Worm (Caenorhabditis elegans) whole organism, mixed stage, embryonic: ENCODE results near the gene tric-1B.1.

ENCODE experiments used
- M03D4.4 ChIP-seq: sonication (generic microtip); optimal IDR thresholded peaks from 2 replicates; lab custom pipeline; 2017; ENCODE audit warnings: mild to moderate bottlenecking, missing genetic modification characterization, missing compliant biosample characterization
- bed-3 ChIP-seq: fragments of 200-800 bp; sonication (Bioruptor generic); optimal IDR thresholded peaks from 3 replicates; lab custom pipeline; 2018; ENCODE audit warnings: mild to moderate bottlenecking, missing genetic modification characterization, moderate library complexity, missing compliant biosample characterization
- blmp-1 ChIP-seq: fragments of 150-350 bp; optimal IDR thresholded peaks from 2 replicates; lab custom pipeline; 2014; ENCODE audit warnings: missing biosample characterization, missing genetic modification characterization
- ceh-39 ChIP-seq: fragments of 150-350 bp; optimal IDR thresholded peaks from 2 replicates; lab custom pipeline; 2014; ENCODE audit warnings: missing biosample characterization, missing genetic modification characterization
- ceh-43 ChIP-seq: fragments of 200-800 bp; sonication (Bioruptor generic); optimal IDR thresholded peaks from 2 replicates; lab custom pipeline; 2018; ENCODE audit warnings: mild to moderate bottlenecking, missing genetic modification characterization, moderate library complexity, missing compliant biosample characterization
- ceh-83 ChIP-seq: fragments of 200-800 bp; sonication (Bioruptor generic); optimal IDR thresholded peaks from 2 replicates; lab custom pipeline; 2018; ENCODE audit warnings: mild to moderate bottlenecking, missing genetic modification characterization, missing compliant biosample characterization
- ces-1 ChIP-seq: fragments of 150-350 bp; optimal IDR thresholded peaks from 2 replicates; lab custom pipeline; 2014; ENCODE audit warnings: missing biosample characterization, missing genetic modification reagents, missing genetic modification characterization
- cnd-1 ChIP-seq: fragments of 200-800 bp; sonication (Bioruptor generic); optimal IDR thresholded peaks from 2 replicates; lab custom pipeline; 2018; ENCODE audit warnings: mild to moderate bottlenecking, missing genetic modification characterization, missing compliant biosample characterization
- drap-1 ChIP-seq: fragments of 200-800 bp; sonication (Bioruptor generic); optimal IDR thresholded peaks from 3 replicates; lab custom pipeline; 2018; ENCODE audit warnings: mild to moderate bottlenecking, missing genetic modification characterization, missing compliant biosample characterization
- elt-1 ChIP-seq: sonication (generic microtip); optimal IDR thresholded peaks from 2 replicates; lab custom pipeline; 2017; ENCODE audit warnings: missing genetic modification characterization, mild to moderate bottlenecking, missing compliant biosample characterization, antibody characterized with exemption, moderate library complexity, borderline replicate concordance; ENCODE audit not compliant: insufficient read depth
- elt-3 ChIP-seq: fragments of 150-350 bp; optimal IDR thresholded peaks from 2 replicates; lab custom pipeline; 2014; ENCODE audit warnings: missing biosample characterization, missing genetic modification characterization
- flh-1 ChIP-seq: fragments of 200-800 bp; sonication (Bioruptor generic); optimal IDR thresholded peaks from 2 replicates; lab custom pipeline; 2018; ENCODE audit warnings: mild to moderate bottlenecking, missing genetic modification characterization, moderate library complexity, missing compliant biosample characterization
- ham-2 ChIP-seq: fragments of 200-800 bp; sonication (Bioruptor generic); optimal IDR thresholded peaks from 2 replicates; lab custom pipeline; 2018; ENCODE audit warnings: mild to moderate bottlenecking, missing genetic modification characterization, missing compliant biosample characterization
- hlh-1 ChIP-seq: fragments of 150-350 bp; optimal IDR thresholded peaks from 2 replicates; lab custom pipeline; 2014; ENCODE audit warnings: missing biosample characterization, missing genetic modification reagents, missing genetic modification characterization
- lin-13 ChIP-seq: fragments of 150-350 bp; optimal IDR thresholded peaks from 2 replicates; lab custom pipeline; 2014; ENCODE audit warnings: missing biosample characterization, missing genetic modification characterization
- lin-32 ChIP-seq: fragments of 200-800 bp; sonication (Bioruptor generic); optimal IDR thresholded peaks from 2 replicates; lab custom pipeline; 2018; ENCODE audit warnings: mild to moderate bottlenecking, missing genetic modification characterization, missing compliant biosample characterization
- lsy-2 ChIP-seq: fragments of 150-350 bp; optimal IDR thresholded peaks from 2 replicates; lab custom pipeline; 2014; ENCODE audit warnings: missing biosample characterization, missing genetic modification characterization
- mab-5 ChIP-seq: fragments of 150-350 bp; optimal IDR thresholded peaks from 2 replicates; lab custom pipeline; 2014; ENCODE audit warnings: missing biosample characterization, missing genetic modification characterization
- mep-1 ChIP-seq: fragments of 150-350 bp; optimal IDR thresholded peaks from 2 replicates; lab custom pipeline; 2017; ENCODE audit warnings: missing biosample characterization, missing genetic modification reagents, missing genetic modification characterization, inconsistent platforms
- mls-2 ChIP-seq: sonication (generic microtip); optimal IDR thresholded peaks from 2 replicates; lab custom pipeline; 2016; ENCODE audit warnings: mild to moderate bottlenecking, missing genetic modification characterization, moderate library complexity, missing compliant biosample characterization
- nhr-2 ChIP-seq: fragments of 150-350 bp; optimal IDR thresholded peaks from 2 replicates; lab custom pipeline; 2014; ENCODE audit warnings: missing biosample characterization, missing genetic modification characterization
- nhr-237 ChIP-seq: fragments of 150-350 bp; optimal IDR thresholded peaks from 2 replicates; lab custom pipeline; 2014; ENCODE audit warnings: missing biosample characterization, missing genetic modification characterization
- nhr-28 ChIP-seq: fragments of 150-350 bp; optimal IDR thresholded peaks from 2 replicates; lab custom pipeline; 2014; ENCODE audit warnings: missing biosample characterization, missing genetic modification characterization
- nhr-76 ChIP-seq: sonication (generic microtip); optimal IDR thresholded peaks from 2 replicates; lab custom pipeline; 2017; ENCODE audit warnings: missing biosample characterization, missing genetic modification characterization
- pha-4 ChIP-seq: fragments of 150-350 bp; optimal IDR thresholded peaks from 2 replicates; lab custom pipeline; 2018; ENCODE audit warnings: missing biosample characterization, missing genetic modification reagents, missing genetic modification characterization
- sem-2 ChIP-seq: fragments of 200-800 bp; sonication (Bioruptor generic); optimal IDR thresholded peaks from 2 replicates; lab custom pipeline; 2018; ENCODE audit warnings: mild to moderate bottlenecking, missing genetic modification characterization, missing compliant biosample characterization
- snpc-4 ChIP-seq: fragments of 150-350 bp; optimal IDR thresholded peaks from 2 replicates; lab custom pipeline; 2014; ENCODE audit warnings: missing biosample characterization, missing genetic modification characterization
- sptf-1 ChIP-seq: sonication (generic microtip); optimal IDR thresholded peaks from 2 replicates; lab custom pipeline; 2017; ENCODE audit warnings: mild to moderate bottlenecking, missing genetic modification characterization, moderate library complexity, missing compliant biosample characterization
- tbx-8 ChIP-seq: fragments of 200-800 bp; sonication (Bioruptor generic); optimal IDR thresholded peaks from 2 replicates; lab custom pipeline; 2018; ENCODE audit warnings: mild to moderate bottlenecking, missing genetic modification characterization, moderate library complexity, missing compliant biosample characterization
- unc-120 ChIP-seq: sonication (generic microtip); optimal IDR thresholded peaks from 2 replicates; lab custom pipeline; 2017; ENCODE audit warnings: missing genetic modification characterization, missing compliant biosample characterization; ENCODE audit not compliant: poor library complexity, severe bottlenecking
- unc-62 ChIP-seq: fragments of 150-350 bp; optimal IDR thresholded peaks from 2 replicates; lab custom pipeline; 2014; ENCODE audit warnings: missing biosample characterization, missing genetic modification reagents, missing genetic modification characterization
- zip-8 ChIP-seq: fragments of 150-350 bp; optimal IDR thresholded peaks from 2 replicates; lab custom pipeline; 2014; ENCODE audit warnings: missing biosample characterization, missing genetic modification characterization

Gene tric-1B.1

ce11 chrII:12280360-12280759, 14.3 kb upstream of the tric-1B.1 start, which contains the start of gene ife-5:
Gene ife-5, plus strand, starts transcription at chrII:12280660.
- TF ChIP-seq nhr-2 (tag; lab: Kevin White, UChicago), result no peak
- TF ChIP-seq sptf-1, result no peak
- TF ChIP-seq zip-8, result no peak
- no peak for TF ChIP-seq ces-1 (GFP tag; lab: Kevin White, UChicago)
- no peak for TF ChIP-seq mls-2 (tag; lab: Kevin White, UChicago)
- no peak for TF ChIP-seq lsy-2 (tag; lab: Kevin White, UChicago)
- TF ChIP-seq pha-4 (tag; lab: Kevin White, UChicago), result no peak
- TF ChIP-seq tbx-8 (GFP tag; lab: Kevin White, UChicago), result no peak
- no peak for TF ChIP-seq elt-1 (tag; lab: Kevin White, UChicago)
- TF ChIP-seq drap-1 (GFP tag; lab: Kevin White, UChicago), result no peak
- TF ChIP-seq elt-3 (tag; lab: Kevin White, UChicago), result no peak
- TF ChIP-seq bed-3, result no peak
- no peak for TF ChIP-seq mab-5
- TF ChIP-seq ceh-43, result no peak
- no peak for TF ChIP-seq nhr-237
- no peak for TF ChIP-seq hlh-1 (tag; lab: Kevin White, UChicago)
- TF ChIP-seq sem-2 (GFP tag; lab: Kevin White, UChicago), result no peak
- TF ChIP-seq, all 35 proteins: peak for 0

ce11 chrII:12279259-12279658, 13.2 kb upstream of the tric-1B.1 start, which contains the start of the genes tric-1B.2 and Y57A10A.29:
Gene tric-1B.2, minus strand, starts transcription at chrII:12279387.
Gene Y57A10A.29, plus strand, starts transcription at chrII:12279561.
- TF ChIP-seq mep-1 (tag; lab: Kevin White, UChicago) (no peak), nhr-2 (tag; lab: Kevin White, UChicago) (no peak), ces-1 (GFP tag; lab: Kevin White, UChicago) (peak; percentile 67), lin-32 (GFP tag; lab: Kevin White, UChicago) (no peak), snpc-4 (tag; lab: Kevin White, UChicago) (no peak)

ce11 chrII:12278602-12279001, 12.6 kb upstream of the tric-1B.1 start:
- TF ChIP-seq unc-120 (tag; lab: Kevin White, UChicago) (no peak), lin-32 (GFP tag; lab: Kevin White, UChicago) (no peak), ceh-83 (no peak), elt-1 (tag; lab: Kevin White, UChicago) (no peak), nhr-2 (tag; lab: Kevin White, UChicago) (no peak), ceh-43 (no peak), drap-1 (GFP tag; lab: Kevin White, UChicago) (no peak), ces-1 (GFP tag; lab: Kevin White, UChicago) (no peak), mab-5 (no peak), bed-3 (no peak), nhr-76 (no peak), mep-1 (tag; lab: Kevin White, UChicago) (no peak)

ce11 chrII:12274944-12275343, 8.9 kb upstream of the tric-1B.1 start, which contains the start of gene Y57A10A.27:
Gene Y57A10A.27, minus strand, starts transcription at chrII:12275044.
- no peak for TF ChIP-seq mls-2 (tag; lab: Kevin White, UChicago)
- TF ChIP-seq ceh-39, result no peak
- TF ChIP-seq nhr-2 (tag; lab: Kevin White, UChicago), result no peak
- no peak for TF ChIP-seq mab-5

- TF ChIP-seq unc-62 (GFP tag; lab: Kevin White, UChicago) (peak; percentile 0), mab-5 (no peak), ceh-83 (no peak), M03D4.4 (tag; lab: Kevin White, UChicago) (peak; percentile 59), hlh-1 (tag; lab: Kevin White, UChicago) (peak; percentile 71), sptf-1 (peak; percentile 50), unc-120 (tag; lab: Kevin White, UChicago) (peak; percentile 31)
These were observed 2.8 kb upstream of the tric-1B.1 start for ce11 chrII:12268857-12269256.

ce11 chrII:12266797-12267196, 752 bp upstream of the tric-1B.1 start:
- no peak for TF ChIP-seq mab-5
- no peak for TF ChIP-seq ces-1 (GFP tag; lab: Kevin White, UChicago)
- no peak for TF ChIP-seq ham-2 (GFP tag; lab: Kevin White, UChicago)
- TF ChIP-seq nhr-28 (tag; lab: Kevin White, UChicago), result no peak
- TF ChIP-seq ceh-39, result no peak
- no peak for TF ChIP-seq ceh-43
- no peak for TF ChIP-seq M03D4.4 (tag; lab: Kevin White, UChicago)
- no peak for TF ChIP-seq mep-1 (tag; lab: Kevin White, UChicago)
- TF ChIP-seq elt-1 (tag; lab: Kevin White, UChicago), result no peak
- TF ChIP-seq bed-3, result no peak
- TF ChIP-seq cnd-1 (tag; lab: Kevin White, UChicago), result no peak
- TF ChIP-seq hlh-1 (tag; lab: Kevin White, UChicago), result no peak
- TF ChIP-seq lin-13 (tag; lab: Kevin White, UChicago), result no peak
- TF ChIP-seq lsy-2 (tag; lab: Kevin White, UChicago), result no peak
- TF ChIP-seq snpc-4 (tag; lab: Kevin White, UChicago), result no peak
- no peak for TF ChIP-seq blmp-1
- TF ChIP-seq flh-1 (GFP tag; lab: Kevin White, UChicago), result no peak
